Fruit fly (Drosophila melanogaster) whole organism, wandering third instar larva: ENCODE measurements around the gene DCTN5-p25.

Experiments used
- Abd-B ChIP-seq: fragments of >200 bp; optimal IDR thresholded peaks from 2 replicates; lab custom pipeline; 2017; ENCODE audit warnings: missing biosample characterization, missing genetic modification characterization
- CG9705 ChIP-seq: fragments of 200-800 bp; sonication (Bioruptor generic); optimal IDR thresholded peaks from 2 replicates; lab custom pipeline; 2018; ENCODE audit warnings: missing biosample characterization, mild to moderate bottlenecking, missing genetic modification characterization
- Dfd ChIP-seq: fragments of >200 bp; optimal IDR thresholded peaks from 2 replicates; lab custom pipeline; 2017; ENCODE audit warnings: missing biosample characterization, missing genetic modification characterization
- Dif ChIP-seq: fragments of 200-275, 200-300 bp; sonication (Bioruptor generic); optimal IDR thresholded peaks from 2 replicates; lab custom pipeline; 2018; ENCODE audit warnings: missing biosample characterization, missing genetic modification characterization; ENCODE audit not compliant: partially characterized antibody
- GATAd ChIP-seq: sonication (Bioruptor generic); optimal IDR thresholded peaks from 2 replicates; lab custom pipeline; 2016; ENCODE audit warnings: missing biosample characterization, missing genetic modification characterization
- HLH106 ChIP-seq: fragments of 200-800 bp; optimal IDR thresholded peaks from 3 replicates; lab custom pipeline; 2019; ENCODE audit warnings: missing biosample characterization, mild to moderate bottlenecking, missing genetic modification characterization, moderate library complexity
- Hnf4 ChIP-seq: fragments of 200-800 bp; sonication (Bioruptor generic); optimal IDR thresholded peaks from 2 replicates; lab custom pipeline; 2016; ENCODE audit warnings: missing biosample characterization, mild to moderate bottlenecking, missing genetic modification characterization
- Hr78 ChIP-seq: fragments of >200 bp; optimal IDR thresholded peaks from 2 replicates; lab custom pipeline; 2017; ENCODE audit warnings: missing biosample characterization, missing genetic modification characterization
- Hr83 ChIP-seq: fragments of 200-300 bp; sonication (Bioruptor generic); optimal IDR thresholded peaks from 2 replicates; lab custom pipeline; 2016; ENCODE audit warnings: missing biosample characterization, mild to moderate bottlenecking, missing genetic modification characterization, moderate library complexity; ENCODE audit not compliant: poor library complexity, severe bottlenecking
- Jra ChIP-seq: sonication (Bioruptor generic); optimal IDR thresholded peaks from 2 replicates; lab custom pipeline; 2016; ENCODE audit warnings: missing biosample characterization, missing genetic modification characterization
- N ChIP-seq: fragments of >200 bp; optimal IDR thresholded peaks from 2 replicates; lab custom pipeline; 2018; ENCODE audit warnings: missing biosample characterization, missing external identifiers, missing genetic modification characterization
- Rel ChIP-seq, 2 experiments: fragments of 200-800 bp; sonication (Bioruptor generic) in 1 of 2; optimal IDR thresholded peaks; 2 replicates in 1 of 2; 3 replicates in 1 of 2; lab custom pipeline; 2016 to 2019; ENCODE audit warnings: mild to moderate bottlenecking in 2 of 2, missing biosample characterization in 2 of 2, missing genetic modification characterization in 2 of 2, moderate library complexity in 1 of 2
- Sp1 ChIP-seq: fragments of 200-800 bp; sonication (Bioruptor generic); optimal IDR thresholded peaks from 3 replicates; lab custom pipeline; 2019; ENCODE audit warnings: missing biosample characterization, mild to moderate bottlenecking, missing genetic modification characterization, moderate library complexity
- dl ChIP-seq, 2 experiments: fragments of 175-275, 200-275 bp in 1 of 2; fragments of 200-275 bp in 1 of 2; sonication (Bioruptor generic); optimal IDR thresholded peaks; lab custom pipeline; 2018; ENCODE audit warnings: mild to moderate bottlenecking in 2 of 2, missing biosample characterization in 2 of 2, missing genetic modification characterization in 2 of 2, moderate library complexity in 2 of 2; ENCODE audit not compliant: partially characterized antibody in 2 of 2, insufficient read depth in 1 of 2
- dsf ChIP-seq: sonication (Bioruptor generic); optimal IDR thresholded peaks from 2 replicates; lab custom pipeline; 2016; ENCODE audit warnings: missing biosample characterization, missing genetic modification characterization, borderline replicate concordance
- ey ChIP-seq: fragments of 200-800 bp; sonication (Bioruptor generic); optimal IDR thresholded peaks from 2 replicates; lab custom pipeline; 2016; ENCODE audit warnings: missing biosample characterization, missing genetic modification characterization
- foxo ChIP-seq, 2 experiments: fragments of 200-800 bp; sonication (Bioruptor generic); optimal IDR thresholded peaks; 2 replicates in 1 of 2; 3 replicates in 1 of 2; lab custom pipeline; 2016 to 2017; ENCODE audit warnings: missing biosample characterization in 2 of 2, missing genetic modification characterization in 2 of 2
- fru ChIP-seq: fragments of 200-800 bp; sonication (Bioruptor generic); optimal IDR thresholded peaks from 3 replicates; lab custom pipeline; 2016; ENCODE audit warnings: missing biosample characterization, mild to moderate bottlenecking, missing genetic modification characterization
- h ChIP-seq: fragments of 200-800 bp; sonication (Bioruptor generic); optimal IDR thresholded peaks from 3 replicates; lab custom pipeline; 2016; ENCODE audit warnings: missing biosample characterization, mild to moderate bottlenecking, missing genetic modification characterization
- jim ChIP-seq: fragments of 175-275, 200-325 bp; sonication (Bioruptor generic); optimal IDR thresholded peaks from 2 replicates; lab custom pipeline; 2016; ENCODE audit warnings: missing biosample characterization, mild to moderate bottlenecking, missing genetic modification characterization
- psq ChIP-seq: fragments of 200-800 bp; sonication (Bioruptor generic); optimal IDR thresholded peaks from 3 replicates; lab custom pipeline; 2017; ENCODE audit warnings: missing biosample characterization, mild to moderate bottlenecking, missing genetic modification characterization, moderate library complexity

DCTN5-p25 gene

dm6 chr2L:15039309-15039772 lies 33.8 kb downstream of the DCTN5-p25 start (continued):
- TF ChIP-seq GATAd (GFP tag; lab: Kevin White, UChicago) (no peak), fru (no peak), dsf (peak; percentile 22)

- no peak for TF ChIP-seq Hr78 (GFP tag; lab: Kevin White, UChicago)
- TF ChIP-seq CG9705 = no peak
- TF ChIP-seq psq (GFP tag; lab: Kevin White, UChicago) = no peak
- TF ChIP-seq Hr83 = no peak
- no peak for TF ChIP-seq fru
- TF ChIP-seq Rel (GFP tag; optimal IDR thresholded peaks at IDR 0.05; lab: Kevin White, UChicago) = no peak
- no peak for TF ChIP-seq Rel (tag; optimal IDR thresholded peaks at IDR 0.05; lab: Kevin White, UChicago)
- no peak for TF ChIP-seq Abd-B (GFP tag; lab: Kevin White, UChicago)
- TF ChIP-seq N = no peak
- no peak for TF ChIP-seq HLH106 (tag; lab: Kevin White, UChicago)
- TF ChIP-seq Dif (GFP tag; lab: Kevin White, UChicago) = no peak
- TF ChIP-seq Jra = no peak
Measured at dm6 chr2L:15043718-15044117, 38.2 kb downstream of the DCTN5-p25 start.

dm6 chr2L:15052805-15053388 lies 47.4 kb downstream of the DCTN5-p25 start:
- TF ChIP-seq foxo (GFP tag; optimal IDR thresholded peaks at IDR 0.05; lab: Kevin White, UChicago) (no peak), dsf (no peak), psq (GFP tag; lab: Kevin White, UChicago) (no peak), Hr83 (no peak), ey (GFP tag; lab: Kevin White, UChicago) (no peak), GATAd (GFP tag; lab: Kevin White, UChicago) (no peak), Sp1 (GFP tag; lab: Kevin White, UChicago) (no peak), Hnf4 (GFP tag; lab: Kevin White, UChicago) (no peak)
- TF ChIP-seq, all 38 proteins: peak for 0

- TF ChIP-seq Dif (GFP tag; lab: Kevin White, UChicago) (no peak), jim (GFP tag; lab: Kevin White, UChicago) (no peak), h (no peak), Jra (no peak), dl (GFP tag; optimal IDR thresholded peaks at IDR 0.05; lab: Kevin White, UChicago; ENCODE audit: insufficient read depth in 1 of 2, partially characterized antibody in 2 of 2) (no peak), Dfd (GFP tag; lab: Kevin White, UChicago) (no peak)
Measured at dm6 chr2L:15055105-15055504, 49.6 kb downstream of the DCTN5-p25 start.
